Fruit fly (Drosophila melanogaster) whole organism: ENCODE measurements around the gene CG16789.

Experiments used
- CG8478 ChIP-seq: fragments of >200 bp; optimal IDR thresholded peaks from 2 replicates; lab custom pipeline; 2018; ENCODE audit warnings: inconsistent platforms
- Dll ChIP-seq: fragments of >200 bp; optimal IDR thresholded peaks from 2 replicates; lab custom pipeline; 2017
- EcR ChIP-seq, 2 experiments: fragments of >200 bp; optimal IDR thresholded peaks; 2 replicates each; lab custom pipeline; 2017; ENCODE audit warnings: missing biosample characterization in 2 of 2, missing genetic modification characterization in 2 of 2, missing genetic modification reagents in 2 of 2
- pan ChIP-seq: fragments of >200 bp; optimal IDR thresholded peaks from 2 replicates; lab custom pipeline; 2017
- psq ChIP-seq: fragments of >200 bp; optimal IDR thresholded peaks from 2 replicates; lab custom pipeline; 2017
- usp ChIP-seq: fragments of >200 bp; optimal IDR thresholded peaks from 2 replicates; lab custom pipeline; 2017; ENCODE audit warnings: missing biosample characterization, missing genetic modification characterization, mixed read lengths

dm6 chr3R:9527907-9528842 is 37.8 kb upstream of the CG16789 start:
- no peak for TF ChIP-seq CG8478 (lab: Kevin White, UChicago)
- TF ChIP-seq usp (GFP tag; lab: Kevin White, UChicago): no peak
- TF ChIP-seq psq (lab: Kevin White, UChicago): no peak
- no peak for TF ChIP-seq EcR (GFP tag; optimal IDR thresholded peaks at IDR 0.05; lab: Kevin White, UChicago)
- TF ChIP-seq pan: no peak
- TF ChIP-seq Dll (lab: Kevin White, UChicago): no peak
